Fruit fly (Drosophila melanogaster): ENCODE data around the gene myd.
A peak's percentile ranks its signal among the peaks of the same experiment; 100 is the strongest.

The myd gene

dm6 chr3R:19132146-19132833, 48.2 kb upstream of the myd start, which contains the start of gene Cyp12a5 (continued):
- TF ChIP-seq PHDP (tag; optimal IDR thresholded peaks at IDR 0.05) = peak; percentile 23
- no peak for TF ChIP-seq HLH54F (GFP tag; optimal IDR thresholded peaks at IDR 0.05)
- no peak for TF ChIP-seq hbn (GFP tag; IDR thresholded peaks at IDR 0.05; ENCODE audit: partially characterized antibody)
- TF ChIP-seq CG32532 (GFP tag; IDR thresholded peaks at IDR 0.05) = 0 out of 2 replicates have a peak, but pooled peaks have one; percentile 11
- no peak for TF ChIP-seq CG10431 (GFP tag; optimal IDR thresholded peaks at IDR 0.05)
- TF ChIP-seq lilli (GFP tag; optimal IDR thresholded peaks at IDR 0.05) = peak; percentile 19
- no peak for TF ChIP-seq Stat92E (GFP tag; optimal IDR thresholded peaks at IDR 0.05)
- no peak for TF ChIP-seq CG6272 (GFP tag; IDR thresholded peaks at IDR 0.05)
- TF ChIP-seq C15 (GFP tag; IDR thresholded peaks at IDR 0.05) = no peak
- no peak for TF ChIP-seq Oaz (GFP tag; IDR thresholded peaks at IDR 0.05)
- no peak for TF ChIP-seq zen (tag; optimal IDR thresholded peaks at IDR 0.05)
- no peak for TF ChIP-seq Fer2 (tag; optimal IDR thresholded peaks at IDR 0.05)
- TF ChIP-seq pnt (GFP tag; optimal IDR thresholded peaks at IDR 0.05) = no peak
- TF ChIP-seq unpg (GFP tag; optimal IDR thresholded peaks at IDR 0.05) = no peak
- no peak for TF ChIP-seq Awh (GFP tag; IDR thresholded peaks at IDR 0.05)
- peak; percentile 47 for TF ChIP-seq sd (tag; optimal IDR thresholded peaks at IDR 0.05)
- no peak for TF ChIP-seq mld (GFP tag; IDR thresholded peaks at IDR 0.05; ENCODE audit: partially characterized antibody)
- TF ChIP-seq zfh2 (GFP tag; optimal IDR thresholded peaks at IDR 0.05) = no peak
- TF ChIP-seq ind (GFP tag; optimal IDR thresholded peaks at IDR 0.05) = no peak
- TF ChIP-seq twi (tag; optimal IDR thresholded peaks at IDR 0.05) = peak; percentile 40
- TF ChIP-seq Sox102F (GFP tag; optimal IDR thresholded peaks at IDR 0.05) = no peak
- TF ChIP-seq CG13424 (tag; optimal IDR thresholded peaks at IDR 0.05) = no peak
- no peak for TF ChIP-seq CG34376 (GFP tag; optimal IDR thresholded peaks at IDR 0.05)
- no peak for TF ChIP-seq luna (GFP tag; optimal IDR thresholded peaks at IDR 0.05)
- TF ChIP-seq CG7786 (GFP tag; optimal IDR thresholded peaks at IDR 0.05) = no peak
- TF ChIP-seq CG12236 (GFP tag; optimal IDR thresholded peaks at IDR 0.05) = no peak
- no peak for TF ChIP-seq NK7.1 (GFP tag; optimal IDR thresholded peaks at IDR 0.05)
- no peak for TF ChIP-seq NFAT (GFP tag; IDR thresholded peaks at IDR 0.05)
- no peak for TF ChIP-seq vfl (GFP tag; optimal IDR thresholded peaks at IDR 0.05)
- no peak for TF ChIP-seq CG12299 (tag; optimal IDR thresholded peaks at IDR 0.05)
- no peak for TF ChIP-seq Hr78 (GFP tag; optimal IDR thresholded peaks at IDR 0.05)
- TF ChIP-seq Nf-YB (GFP tag; optimal IDR thresholded peaks at IDR 0.05) = peak; percentile 86
- TF ChIP-seq Atf3 (GFP tag; optimal IDR thresholded peaks at IDR 0.05) = no peak
- TF ChIP-seq maf-S (GFP tag; optimal IDR thresholded peaks at IDR 0.05) = no peak
- peak; percentile 64 for TF ChIP-seq row (GFP tag; IDR thresholded peaks at IDR 0.05)
- no peak for TF ChIP-seq caup (GFP tag; optimal IDR thresholded peaks at IDR 0.05; ENCODE audit: severe bottlenecking)
- TF ChIP-seq Hmr (GFP tag; optimal IDR thresholded peaks at IDR 0.05) = peak; percentile 20
- TF ChIP-seq Hmx (GFP tag; optimal IDR thresholded peaks at IDR 0.05) = no peak
- no peak for TF ChIP-seq cg (GFP tag; optimal IDR thresholded peaks at IDR 0.05)
- TF ChIP-seq Xbp1 (GFP tag; optimal IDR thresholded peaks at IDR 0.05) = no peak
- no peak for TF ChIP-seq bsh (GFP tag; optimal IDR thresholded peaks at IDR 0.05)
- no peak for TF ChIP-seq Lpt (GFP tag; optimal IDR thresholded peaks at IDR 0.05)
- no peak for TF ChIP-seq CG15696 (tag; optimal IDR thresholded peaks at IDR 0.05)
- TF ChIP-seq CG6654 (GFP tag; optimal IDR thresholded peaks at IDR 0.05) = no peak
